Fruit fly (Drosophila melanogaster): ENCODE data around the gene pic.

- TF ChIP-seq CG8478 (optimal IDR thresholded peaks at IDR 0.05) (no peak), CTCF (optimal IDR thresholded peaks at IDR 0.05) (no peak)
Measured at dm6 chr3R:13047431-13047830, 4.6 kb upstream of the pic start, which contains the start of gene CG31157.

Measured in S2 (cell line).